Worm (Caenorhabditis elegans) whole organism, young adult: ENCODE results near the gene F20D6.1.

Experiments used
- B0035.1 ChIP-seq: sonication (generic microtip); optimal IDR thresholded peaks from 2 replicates; lab custom pipeline; 2016; ENCODE audit warnings: missing genetic modification characterization, mild to moderate bottlenecking, missing compliant biosample characterization, missing genotype, missing genetic modification reagents
- B0261.1 ChIP-seq: sonication (generic microtip); optimal IDR thresholded peaks from 2 replicates; lab custom pipeline; 2016; ENCODE audit warnings: mild to moderate bottlenecking, missing genetic modification characterization, moderate library complexity, missing compliant biosample characterization
- F23B12.7 ChIP-seq: sonication (generic microtip); optimal IDR thresholded peaks from 2 replicates; lab custom pipeline; 2017; ENCODE audit warnings: missing genetic modification characterization, mild to moderate bottlenecking, missing compliant biosample characterization, antibody characterized with exemption, moderate library complexity; ENCODE audit not compliant: insufficient read depth
- F49E8.2 ChIP-seq: sonication (generic microtip); optimal IDR thresholded peaks from 3 replicates; lab custom pipeline; 2017; ENCODE audit warnings: missing genetic modification characterization, mild to moderate bottlenecking, missing compliant biosample characterization, antibody characterized with exemption, moderate library complexity; ENCODE audit not compliant: insufficient read depth
- T26A5.8 ChIP-seq: sonication (generic microtip); optimal IDR thresholded peaks from 2 replicates; lab custom pipeline; 2016; ENCODE audit warnings: missing genetic modification characterization, missing compliant biosample characterization
- Y53G8AR.9 ChIP-seq: fragments of 200-800 bp; sonication (Bioruptor generic); conservative IDR thresholded peaks from 2 replicates; pipeline ENCODE4 v1.3.6; 2022; ENCODE audit warnings: missing genetic modification reagents, missing genetic modification characterization, missing compliant biosample characterization
- Y56A3A.18 ChIP-seq: fragments of 200-800 bp; sonication (Bioruptor generic); IDR thresholded peaks from 2 replicates; pipeline ENCODE4 v1.3.6; 2022; ENCODE audit warnings: missing genetic modification reagents, missing genetic modification characterization, missing compliant biosample characterization
- Y79H2A.3 ChIP-seq: fragments of 200-800 bp; sonication (Bioruptor generic); conservative IDR thresholded peaks from 2 replicates; pipeline ENCODE4 v1.3.6; 2022; ENCODE audit warnings: missing genetic modification reagents, missing genetic modification characterization, missing compliant biosample characterization
- aptf-3 ChIP-seq: fragments of 200-800 bp; sonication (Bioruptor generic); IDR thresholded peaks from 2 replicates; pipeline ENCODE4 v1.3.6; 2022; ENCODE audit warnings: missing genetic modification characterization, missing compliant biosample characterization
- athp-1 ChIP-seq: sonication (generic microtip); optimal IDR thresholded peaks from 2 replicates; lab custom pipeline; 2017; ENCODE audit warnings: mild to moderate bottlenecking, missing genetic modification characterization, missing compliant biosample characterization
- attf-3 ChIP-seq: fragments of 200-800 bp; sonication (Bioruptor generic); conservative IDR thresholded peaks from 2 replicates; pipeline ENCODE4 v1.3.6; 2022; ENCODE audit warnings: missing genetic modification reagents, missing genetic modification characterization, missing compliant biosample characterization
- cebp-2 ChIP-seq: fragments of 200-800 bp; sonication (Bioruptor generic); IDR thresholded peaks from 2 replicates; pipeline ENCODE4 v1.3.6; 2022; ENCODE audit warnings: missing genetic modification characterization, missing compliant biosample characterization
- ceh-100 ChIP-seq: fragments of 200-800 bp; sonication (Bioruptor generic); IDR thresholded peaks from 2 replicates; pipeline ENCODE4 v1.3.6; 2022; ENCODE audit warnings: missing genetic modification reagents, missing genetic modification characterization, missing compliant biosample characterization
- ceh-79 ChIP-seq: sonication (generic microtip); optimal IDR thresholded peaks from 2 replicates; lab custom pipeline; 2017; ENCODE audit warnings: mild to moderate bottlenecking, missing genetic modification characterization, missing compliant biosample characterization
- ceh-91 ChIP-seq: fragments of 200-800 bp; sonication (Bioruptor generic); IDR thresholded peaks from 2 replicates; pipeline ENCODE4 v1.3.6; 2022; ENCODE audit warnings: missing genetic modification reagents, missing genetic modification characterization, missing compliant biosample characterization
- chd-7 ChIP-seq: sonication (generic microtip); optimal IDR thresholded peaks from 2 replicates; lab custom pipeline; 2016; ENCODE audit warnings: mild to moderate bottlenecking, missing genetic modification characterization, moderate library complexity, missing compliant biosample characterization
- dpff-1 ChIP-seq: sonication (generic microtip); optimal IDR thresholded peaks from 2 replicates; lab custom pipeline; 2017; ENCODE audit warnings: mild to moderate bottlenecking, missing genetic modification characterization, missing compliant biosample characterization
- egl-18 ChIP-seq: fragments of 200-800 bp; sonication (Bioruptor generic); IDR thresholded peaks from 2 replicates; pipeline ENCODE4 v1.3.6; 2022; ENCODE audit warnings: missing genetic modification reagents, missing genetic modification characterization, missing compliant biosample characterization
- hlh-12 ChIP-seq: sonication (generic microtip); optimal IDR thresholded peaks from 2 replicates; lab custom pipeline; 2016; ENCODE audit warnings: missing genetic modification characterization, missing compliant biosample characterization
- hlh-26 ChIP-seq: fragments of 200-800 bp; sonication (Bioruptor generic); conservative IDR thresholded peaks from 2 replicates; pipeline ENCODE4 v1.3.6; 2022; ENCODE audit warnings: missing genetic modification reagents, missing genetic modification characterization, missing compliant biosample characterization
- hmg-20 ChIP-seq: fragments of 200-800 bp; sonication (Bioruptor generic); IDR thresholded peaks from 2 replicates; pipeline ENCODE4 v1.3.6; 2022; ENCODE audit warnings: missing genetic modification reagents, missing genetic modification characterization, missing compliant biosample characterization
- hrde-1 ChIP-seq: sonication (generic microtip); optimal IDR thresholded peaks from 2 replicates; lab custom pipeline; 2016; ENCODE audit warnings: missing genetic modification characterization, mild to moderate bottlenecking, missing compliant biosample characterization, moderate library complexity, missing genotype, missing genetic modification reagents, borderline replicate concordance
- lin-26 ChIP-seq: fragments of 200-800 bp; sonication (Bioruptor generic); IDR thresholded peaks from 2 replicates; pipeline ENCODE4 v1.3.6; 2022; ENCODE audit warnings: missing genetic modification reagents, missing genetic modification characterization, missing compliant biosample characterization
- lin-40 ChIP-seq: sonication (generic microtip); optimal IDR thresholded peaks from 2 replicates; lab custom pipeline; 2016; ENCODE audit warnings: missing genetic modification characterization, mild to moderate bottlenecking, missing compliant biosample characterization, missing genotype, missing genetic modification reagents
- lsl-1 ChIP-seq: fragments of 200-800 bp; sonication (Bioruptor generic); optimal IDR thresholded peaks from 2 replicates; lab custom pipeline; 2018; ENCODE audit warnings: mild to moderate bottlenecking, missing genetic modification characterization, moderate library complexity, missing compliant biosample characterization
- lsy-27 ChIP-seq: sonication (generic microtip); optimal IDR thresholded peaks from 2 replicates; lab custom pipeline; 2017; ENCODE audit warnings: missing genetic modification characterization, mild to moderate bottlenecking, missing compliant biosample characterization, antibody characterized with exemption, missing genotype, borderline replicate concordance; ENCODE audit not compliant: insufficient read depth
- madf-10 ChIP-seq: sonication (generic microtip); optimal IDR thresholded peaks from 2 replicates; lab custom pipeline; 2016; ENCODE audit warnings: mild to moderate bottlenecking, missing genetic modification characterization, missing compliant biosample characterization
- madf-6 ChIP-seq: fragments of 200-800 bp; sonication (Bioruptor generic); IDR thresholded peaks from 2 replicates; pipeline ENCODE4 v1.3.6; 2022; ENCODE audit warnings: missing genetic modification reagents, missing genetic modification characterization, missing compliant biosample characterization
- mcd-1 ChIP-seq: fragments of 200-800 bp; sonication (Bioruptor generic); IDR thresholded peaks from 2 replicates; pipeline ENCODE4 v1.3.6; 2022; ENCODE audit warnings: missing genetic modification reagents, missing genetic modification characterization, missing compliant biosample characterization
- mes-4 ChIP-seq: sonication (generic microtip); optimal IDR thresholded peaks from 2 replicates; lab custom pipeline; 2016; ENCODE audit warnings: missing genotype, missing genetic modification characterization, missing compliant biosample characterization
- mxl-1 ChIP-seq: sonication (generic microtip); optimal IDR thresholded peaks from 2 replicates; lab custom pipeline; 2016; ENCODE audit warnings: missing genetic modification characterization, missing compliant biosample characterization
- nfyb-1 ChIP-seq: fragments of 200-800 bp; sonication (Bioruptor generic); IDR thresholded peaks from 2 replicates; pipeline ENCODE4 v1.3.6; 2022; ENCODE audit warnings: missing genetic modification reagents, missing genetic modification characterization, missing compliant biosample characterization
- pbrm-1 ChIP-seq: fragments of 200-800 bp; sonication (Bioruptor generic); IDR thresholded peaks from 2 replicates; pipeline ENCODE4 v1.3.6; 2022; ENCODE audit warnings: missing genetic modification reagents, missing genetic modification characterization, missing compliant biosample characterization
- repo-1 ChIP-seq: sonication (generic microtip); optimal IDR thresholded peaks from 2 replicates; lab custom pipeline; 2017; ENCODE audit warnings: mild to moderate bottlenecking, missing genetic modification characterization, missing compliant biosample characterization
- sdz-38 ChIP-seq: sonication (generic microtip); optimal IDR thresholded peaks from 2 replicates; lab custom pipeline; 2016; ENCODE audit warnings: missing genotype, missing genetic modification characterization, missing compliant biosample characterization
- snpc-1.1 ChIP-seq: sonication (generic microtip); optimal IDR thresholded peaks from 2 replicates; lab custom pipeline; 2017; ENCODE audit warnings: missing genetic modification characterization, mild to moderate bottlenecking, missing compliant biosample characterization, antibody characterized with exemption, moderate library complexity, missing genotype, missing genetic modification reagents; ENCODE audit not compliant: insufficient read depth
- sptf-2 ChIP-seq: fragments of 200-800 bp; sonication (Bioruptor generic); optimal IDR thresholded peaks from 2 replicates; lab custom pipeline; 2018; ENCODE audit warnings: mild to moderate bottlenecking, missing genetic modification characterization, missing compliant biosample characterization
- tbp1 ChIP-seq: fragments of 200-800 bp; sonication (Bioruptor generic); optimal IDR thresholded peaks from 2 replicates; lab custom pipeline; 2018; ENCODE audit warnings: mild to moderate bottlenecking, missing genetic modification characterization, missing compliant biosample characterization
- tbx-9 ChIP-seq: sonication (generic microtip); optimal IDR thresholded peaks from 2 replicates; lab custom pipeline; 2016; ENCODE audit warnings: borderline replicate concordance, missing genetic modification characterization, inconsistent platforms, missing compliant biosample characterization
- ztf-22 ChIP-seq: fragments of 200-800 bp; sonication (Bioruptor generic); optimal IDR thresholded peaks from 2 replicates; lab custom pipeline; 2018; ENCODE audit warnings: mild to moderate bottlenecking, missing genetic modification characterization, moderate library complexity, missing compliant biosample characterization
- ztf-28 ChIP-seq: fragments of 200-800 bp; sonication (Bioruptor generic); IDR thresholded peaks from 2 replicates; pipeline ENCODE4 v1.3.6; 2022; ENCODE audit warnings: missing genetic modification reagents, missing genetic modification characterization, missing compliant biosample characterization

The F20D6.1 gene

ce11 chrV:8190430-8190829, at the start of gene F20D6.1:
TSS of gene F20D6.1 (plus strand) at chrV:8190730.
- TF ChIP-seq pbrm-1 (no peak), ztf-22 (GFP tag; lab: Kevin White, UChicago) (no peak), F23B12.7 (tag; lab: Kevin White, UChicago) (no peak), mcd-1 (GFP tag; lab: Robert Waterston, UW) (no peak), B0261.1 (tag; lab: Kevin White, UChicago) (no peak), hmg-20 (no peak), lin-40 (no peak), attf-3 (GFP tag; lab: Robert Waterston, UW) (no peak), T26A5.8 (tag; lab: Kevin White, UChicago) (no peak), nfyb-1 (GFP tag; lab: Robert Waterston, UW) (no peak), lin-26 (GFP tag; lab: Robert Waterston, UW) (no peak), ceh-79 (tag; lab: Kevin White, UChicago) (no peak), sdz-38 (tag; lab: Kevin White, UChicago) (no peak)

ce11 chrV:8143605-8144004, 46.9 kb upstream of the F20D6.1 start, which contains the start of gene D1014.2:
TSS of gene D1014.2 (plus strand) at chrV:8143905.
- TF ChIP-seq mes-4 (tag; lab: Kevin White, UChicago): no peak
- TF ChIP-seq ztf-28 (GFP tag; lab: Robert Waterston, UW): no peak

ce11 chrV:8144515-8144914, 46.0 kb upstream of the F20D6.1 start:
- TF ChIP-seq mxl-1 (tag; lab: Kevin White, UChicago) (no peak), F49E8.2 (tag; lab: Kevin White, UChicago) (no peak), tbp1 (GFP tag; lab: Kevin White, UChicago) (no peak), repo-1 (no peak), ceh-91 (GFP tag; lab: Robert Waterston, UW) (no peak), attf-3 (GFP tag; lab: Robert Waterston, UW) (no peak), mes-4 (tag; lab: Kevin White, UChicago) (no peak), Y79H2A.3 (no peak), dpff-1 (tag; lab: Kevin White, UChicago) (no peak), chd-7 (no peak), F23B12.7 (tag; lab: Kevin White, UChicago) (no peak), egl-18 (no peak), tbx-9 (no peak), lsl-1 (GFP tag; lab: Kevin White, UChicago) (no peak), mcd-1 (GFP tag; lab: Robert Waterston, UW) (no peak), Y56A3A.18 (no peak)

- TF ChIP-seq Y56A3A.18 (no peak), snpc-1.1 (tag; lab: Kevin White, UChicago) (no peak), madf-6 (no peak), sptf-2 (GFP tag; lab: Kevin White, UChicago) (no peak), lsy-27 (tag; lab: Kevin White, UChicago) (no peak), B0035.1 (no peak), hlh-26 (GFP tag; lab: Robert Waterston, UW) (no peak), ceh-79 (tag; lab: Kevin White, UChicago) (no peak), Y53G8AR.9 (no peak), hlh-12 (no peak), ceh-100 (GFP tag; lab: Robert Waterston, UW) (no peak), mcd-1 (GFP tag; lab: Robert Waterston, UW) (no peak), chd-7 (no peak), cebp-2 (GFP tag; lab: Robert Waterston, UW) (no peak), madf-10 (tag; lab: Kevin White, UChicago) (no peak), hrde-1 (tag; lab: Kevin White, UChicago) (no peak), aptf-3 (no peak), athp-1 (tag; lab: Kevin White, UChicago) (no peak)
These were observed 45.2 kb upstream of the F20D6.1 start, which contains the start of gene D1014.13 for ce11 chrV:8145329-8145728. TSS of gene D1014.13 (plus strand) at chrV:8145629.
